Worm (Caenorhabditis elegans) whole organism, early embryonic: ENCODE measurements around the gene F40G12.10.

Source experiments
- B0310.2 ChIP-seq: sonication (generic microtip); optimal IDR thresholded peaks from 2 replicates; lab custom pipeline; 2016; ENCODE audit warnings: mild to moderate bottlenecking, missing genetic modification characterization, missing compliant biosample characterization
- F13C5.2 ChIP-seq: sonication (generic microtip); optimal IDR thresholded peaks from 2 replicates; lab custom pipeline; 2017; ENCODE audit warnings: mild to moderate bottlenecking, missing genetic modification characterization, inconsistent platforms, missing compliant biosample characterization
- aly-1 ChIP-seq: sonication (generic microtip); optimal IDR thresholded peaks from 2 replicates; lab custom pipeline; 2016; ENCODE audit warnings: missing genetic modification characterization, missing compliant biosample characterization
- ama-1 ChIP-seq: fragments of 150-350 bp; optimal IDR thresholded peaks from 2 replicates; lab custom pipeline; 2014
- ceh-13 ChIP-seq: fragments of 200-800 bp; sonication (Bioruptor generic); optimal IDR thresholded peaks from 2 replicates; lab custom pipeline; 2018; ENCODE audit warnings: mild to moderate bottlenecking, missing genetic modification characterization, missing compliant biosample characterization
- ceh-36 ChIP-seq: sonication (generic microtip); optimal IDR thresholded peaks from 2 replicates; lab custom pipeline; 2016; ENCODE audit warnings: missing genetic modification characterization, inconsistent platforms, missing compliant biosample characterization
- ets-7 ChIP-seq: sonication (generic microtip); optimal IDR thresholded peaks from 2 replicates; lab custom pipeline; 2016; ENCODE audit warnings: missing genotype, missing genetic modification characterization, missing compliant biosample characterization
- flt-1 ChIP-seq: fragments of 200-800 bp; sonication (Bioruptor generic); IDR thresholded peaks from 2 replicates; pipeline ENCODE4 v1.3.6; 2022; ENCODE audit warnings: missing genetic modification characterization, missing compliant biosample characterization
- hmbx-1 ChIP-seq: sonication (generic microtip); optimal IDR thresholded peaks from 2 replicates; lab custom pipeline; 2016; ENCODE audit warnings: mild to moderate bottlenecking, missing genetic modification characterization, missing compliant biosample characterization
- hmg-4 ChIP-seq: fragments of 200-800 bp; sonication (Bioruptor generic); optimal IDR thresholded peaks from 2 replicates; lab custom pipeline; 2018; ENCODE audit warnings: mild to moderate bottlenecking, missing genetic modification characterization, missing compliant biosample characterization
- hnd-1 ChIP-seq: sonication (generic microtip); optimal IDR thresholded peaks from 2 replicates; lab custom pipeline; 2016; ENCODE audit warnings: missing genetic modification characterization, missing compliant biosample characterization
- pes-1 ChIP-seq: fragments of 200-800 bp; sonication (Bioruptor generic); IDR thresholded peaks from 2 replicates; pipeline ENCODE4 v1.3.6; 2022; ENCODE audit warnings: missing genetic modification reagents, missing genetic modification characterization, missing compliant biosample characterization
- scrt-1 ChIP-seq: fragments of 200-800 bp; sonication (Bioruptor generic); IDR thresholded peaks from 2 replicates; pipeline ENCODE4 v1.3.6; 2022; ENCODE audit warnings: missing genetic modification characterization, missing compliant biosample characterization
- sea-1 ChIP-seq: fragments of 200-800 bp; sonication (Bioruptor generic); conservative IDR thresholded peaks from 2 replicates; pipeline ENCODE4 v1.3.6; 2022; ENCODE audit warnings: missing genetic modification characterization, missing compliant biosample characterization
- tbx-11 ChIP-seq: fragments of 200-800 bp; sonication (Bioruptor generic); IDR thresholded peaks from 2 replicates; pipeline ENCODE4 v1.3.6; 2022; ENCODE audit warnings: missing genetic modification characterization, missing compliant biosample characterization
- tbx-37 ChIP-seq: fragments of 200-800 bp; sonication (Bioruptor generic); conservative IDR thresholded peaks from 2 replicates; pipeline ENCODE4 v1.3.6; 2022; ENCODE audit warnings: missing genetic modification reagents, missing genetic modification characterization, missing compliant biosample characterization
- tra-4 ChIP-seq: sonication (generic microtip); optimal IDR thresholded peaks from 2 replicates; lab custom pipeline; 2017; ENCODE audit warnings: missing genetic modification characterization, missing compliant biosample characterization

The F40G12.10 gene

ce11 chrV:14289363-14289762, 6.0 kb downstream of the F40G12.10 start, which contains the start of gene F14D7.1:
Gene F14D7.1, minus strand, starts transcription at chrV:14289463.
- no peak for TF ChIP-seq ama-1 (lab: Kevin White, UChicago)
- TF ChIP-seq hmbx-1 (tag; lab: Kevin White, UChicago) = no peak
- no peak for TF ChIP-seq F13C5.2 (tag; lab: Kevin White, UChicago)
- TF ChIP-seq tbx-37 = no peak
- no peak for TF ChIP-seq scrt-1 (GFP tag; lab: Robert Waterston, UW)
- TF ChIP-seq flt-1 (GFP tag; lab: Robert Waterston, UW) = no peak
- no peak for TF ChIP-seq B0310.2 (tag; lab: Kevin White, UChicago)
- TF ChIP-seq tra-4 (tag; lab: Kevin White, UChicago) = no peak
- no peak for TF ChIP-seq ceh-13 (GFP tag; lab: Kevin White, UChicago)
- no peak for TF ChIP-seq ceh-36 (tag; lab: Kevin White, UChicago)
- no peak for TF ChIP-seq hnd-1 (tag; lab: Kevin White, UChicago)
- no peak for TF ChIP-seq sea-1 (GFP tag; lab: Robert Waterston, UW)
- no peak for TF ChIP-seq aly-1

ce11 chrV:14290636-14291035, 7.3 kb downstream of the F40G12.10 start, which contains the start of gene F14D7.18:
Gene F14D7.18, minus strand, starts transcription at chrV:14290736.
- TF ChIP-seq B0310.2 (tag; lab: Kevin White, UChicago) = no peak
- TF ChIP-seq tbx-37 = no peak
- TF ChIP-seq scrt-1 (GFP tag; lab: Robert Waterston, UW) = no peak

DNA sequence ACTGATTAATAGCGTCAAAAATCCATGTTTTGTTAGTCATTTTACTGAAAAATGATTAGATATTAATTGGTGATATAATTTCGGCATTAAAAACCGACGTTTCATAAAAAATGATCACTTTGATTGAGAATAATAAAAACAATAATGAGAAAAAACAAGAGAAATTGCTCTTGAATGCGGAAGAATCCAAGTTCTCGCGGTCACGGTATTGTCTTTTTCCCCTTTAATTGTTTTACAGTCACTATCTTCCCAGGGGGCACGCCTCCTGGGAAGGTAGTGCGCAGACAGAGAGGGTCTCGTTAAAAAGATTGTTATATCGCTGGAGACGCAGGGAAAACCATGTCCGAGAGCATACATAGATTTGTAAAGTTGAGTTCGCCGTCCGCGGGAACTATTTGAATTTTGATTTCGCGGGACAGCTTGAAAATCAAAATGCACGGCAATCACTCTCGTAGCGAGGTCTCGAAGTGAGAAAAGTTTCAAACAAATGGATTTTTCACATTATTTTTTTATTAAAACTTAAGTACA, 10.4 kb downstream of the F40G12.10 start, which contains the start of gene F14D7.2:
Gene F14D7.2, minus strand, starts transcription at position 51 of the 528 bp plus-strand sequence.
- no peak for TF ChIP-seq sea-1 (GFP tag; lab: Robert Waterston, UW)
- no peak for TF ChIP-seq aly-1
- no peak for TF ChIP-seq hmbx-1 (tag; lab: Kevin White, UChicago)
- TF ChIP-seq ceh-13 (GFP tag; lab: Kevin White, UChicago) = no peak
- TF ChIP-seq flt-1 (GFP tag; lab: Robert Waterston, UW) = no peak
- TF ChIP-seq B0310.2 (tag; lab: Kevin White, UChicago) = no peak
- no peak for TF ChIP-seq ceh-36 (tag; lab: Kevin White, UChicago)
- TF ChIP-seq tbx-37 = no peak
- no peak for TF ChIP-seq ets-7 (tag; lab: Kevin White, UChicago)
- TF ChIP-seq hnd-1 (tag; lab: Kevin White, UChicago) = no peak
- no peak for TF ChIP-seq hmg-4 (GFP tag; lab: Kevin White, UChicago)
- no peak for TF ChIP-seq F13C5.2 (tag; lab: Kevin White, UChicago)
- no peak for TF ChIP-seq tra-4 (tag; lab: Kevin White, UChicago)
- TF ChIP-seq ama-1 (lab: Kevin White, UChicago) = no peak
- TF ChIP-seq tbx-11 = no peak
- no peak for TF ChIP-seq pes-1 (GFP tag; lab: Robert Waterston, UW)

DNA sequence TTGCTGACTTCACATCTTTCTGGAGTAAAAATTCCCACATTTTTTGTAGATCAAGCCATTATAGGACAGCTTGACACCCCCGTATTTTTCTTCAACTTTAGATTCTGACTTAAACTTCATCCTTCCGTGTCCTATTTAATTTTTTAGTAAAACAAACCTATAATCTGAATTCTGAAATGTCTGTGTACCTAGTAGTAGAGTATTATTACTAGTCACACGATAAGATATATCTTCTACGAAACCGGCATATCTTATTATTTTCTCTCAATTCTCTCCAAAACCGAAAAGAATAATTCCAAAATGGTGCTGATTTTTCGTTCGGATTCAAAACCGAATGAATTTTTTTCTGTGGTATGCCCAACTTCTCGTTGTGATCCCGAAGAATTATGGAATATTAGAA, 11.1 kb downstream of the F40G12.10 start, which contains the start of gene F14D7.9:
Gene F14D7.9, plus strand, starts transcription at position 301 of the 400 bp plus-strand sequence.
- TF ChIP-seq hmbx-1 (tag; lab: Kevin White, UChicago) (no peak), sea-1 (GFP tag; lab: Robert Waterston, UW) (no peak), ceh-13 (GFP tag; lab: Kevin White, UChicago) (no peak), hnd-1 (tag; lab: Kevin White, UChicago) (no peak), pes-1 (GFP tag; lab: Robert Waterston, UW) (no peak), tra-4 (tag; lab: Kevin White, UChicago) (no peak), scrt-1 (GFP tag; lab: Robert Waterston, UW) (no peak), aly-1 (no peak), hmg-4 (GFP tag; lab: Kevin White, UChicago) (no peak), flt-1 (GFP tag; lab: Robert Waterston, UW) (no peak), ama-1 (lab: Kevin White, UChicago) (no peak), tbx-37 (no peak), F13C5.2 (tag; lab: Kevin White, UChicago) (no peak), tbx-11 (no peak), B0310.2 (tag; lab: Kevin White, UChicago) (no peak)

ce11 chrV:14296499-14296898, 13.2 kb downstream of the F40G12.10 start, which contains the start of gene F14D7.3:
Gene F14D7.3, plus strand, starts transcription at chrV:14296799.
- TF ChIP-seq ceh-13 (GFP tag; lab: Kevin White, UChicago) (no peak), flt-1 (GFP tag; lab: Robert Waterston, UW) (no peak), ama-1 (lab: Kevin White, UChicago) (no peak), scrt-1 (GFP tag; lab: Robert Waterston, UW) (no peak), F13C5.2 (tag; lab: Kevin White, UChicago) (no peak)

- TF ChIP-seq ama-1 (lab: Kevin White, UChicago) (no peak), ets-7 (tag; lab: Kevin White, UChicago) (no peak), sea-1 (GFP tag; lab: Robert Waterston, UW) (no peak), pes-1 (GFP tag; lab: Robert Waterston, UW) (no peak), B0310.2 (tag; lab: Kevin White, UChicago) (no peak), flt-1 (GFP tag; lab: Robert Waterston, UW) (no peak), tra-4 (tag; lab: Kevin White, UChicago) (no peak), hmg-4 (GFP tag; lab: Kevin White, UChicago) (no peak), ceh-36 (tag; lab: Kevin White, UChicago) (no peak), scrt-1 (GFP tag; lab: Robert Waterston, UW) (no peak), tbx-11 (no peak), ceh-13 (GFP tag; lab: Kevin White, UChicago) (no peak), hnd-1 (tag; lab: Kevin White, UChicago) (no peak), F13C5.2 (tag; lab: Kevin White, UChicago) (no peak)
Measured at ce11 chrV:14299569-14300064, 16.3 kb downstream of the F40G12.10 start, which contains the start of the genes spig-3 and F14D7.12. Gene spig-3, minus strand, starts transcription at chrV:14299669. Gene F14D7.12, plus strand, starts transcription at chrV:14300014.

DNA sequence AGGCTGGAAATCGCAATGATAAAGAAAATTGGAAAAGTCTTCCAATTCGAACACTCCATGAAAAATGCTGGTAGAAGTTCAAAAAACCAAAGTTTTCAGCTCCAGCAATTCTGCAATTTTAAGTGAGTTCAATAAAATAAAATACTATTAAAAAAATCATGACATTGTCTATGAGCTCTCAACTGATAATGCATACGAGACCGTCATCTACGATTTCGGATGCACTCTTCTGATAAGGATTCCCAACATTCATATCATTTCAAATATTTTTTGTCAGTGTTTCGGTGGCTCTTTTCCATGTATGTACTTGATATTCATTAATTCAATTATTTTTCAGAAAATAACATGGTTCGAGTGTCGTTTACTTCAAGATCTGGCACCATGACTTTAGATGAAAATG, 17.7 kb downstream of the F40G12.10 start, which contains the start of gene F14D7.6:
Gene F14D7.6, plus strand, starts transcription at position 338 of the 400 bp plus-strand sequence.
- TF ChIP-seq hmg-4 (GFP tag; lab: Kevin White, UChicago) (no peak), ceh-13 (GFP tag; lab: Kevin White, UChicago) (no peak)
